Fruit fly (Drosophila melanogaster) whole organism: ENCODE results near the gene scyl.

ENCODE experiments used
- CG8478 ChIP-seq: fragments of >200 bp; optimal IDR thresholded peaks from 2 replicates; lab custom pipeline; 2018; ENCODE audit warnings: inconsistent platforms
- Dll ChIP-seq: fragments of >200 bp; optimal IDR thresholded peaks from 2 replicates; lab custom pipeline; 2017
- EcR ChIP-seq, 2 experiments: fragments of >200 bp; optimal IDR thresholded peaks; 2 replicates each; lab custom pipeline; 2017; ENCODE audit warnings: missing biosample characterization in 2 of 2, missing genetic modification characterization in 2 of 2, missing genetic modification reagents in 2 of 2
- pan ChIP-seq: fragments of >200 bp; optimal IDR thresholded peaks from 2 replicates; lab custom pipeline; 2017
- psq ChIP-seq: fragments of >200 bp; optimal IDR thresholded peaks from 2 replicates; lab custom pipeline; 2017
- usp ChIP-seq: fragments of >200 bp; optimal IDR thresholded peaks from 2 replicates; lab custom pipeline; 2017; ENCODE audit warnings: missing biosample characterization, missing genetic modification characterization, mixed read lengths

scyl gene

DNA sequence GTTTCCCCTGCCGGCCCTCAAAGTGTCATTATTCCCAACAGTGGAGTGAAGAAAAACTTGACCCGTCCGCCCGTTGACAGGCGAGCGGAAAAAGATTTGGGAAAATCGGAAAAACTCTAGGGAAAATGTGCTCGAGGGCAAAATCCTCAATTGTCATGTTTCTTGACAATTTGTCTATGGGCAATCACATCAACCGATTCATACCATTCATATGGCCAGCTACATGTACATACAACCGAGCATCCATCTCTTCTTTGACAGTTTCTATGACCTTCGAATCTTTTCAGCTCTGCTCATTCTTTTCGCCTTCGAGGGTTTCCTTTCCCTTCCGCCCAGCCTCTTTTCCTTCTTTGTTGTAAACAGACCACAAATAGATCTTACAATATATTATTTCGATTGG, 7.7 kb downstream of the scyl start:
- no peak for TF ChIP-seq EcR (GFP tag; optimal IDR thresholded peaks at IDR 0.05; lab: Kevin White, UChicago)
- no peak for TF ChIP-seq psq (lab: Kevin White, UChicago)
- no peak for TF ChIP-seq Dll (lab: Kevin White, UChicago)
- TF ChIP-seq CG8478 (lab: Kevin White, UChicago): no peak
- TF ChIP-seq usp (GFP tag; lab: Kevin White, UChicago): no peak
- TF ChIP-seq pan (lab: Kevin White, UChicago): no peak

DNA sequence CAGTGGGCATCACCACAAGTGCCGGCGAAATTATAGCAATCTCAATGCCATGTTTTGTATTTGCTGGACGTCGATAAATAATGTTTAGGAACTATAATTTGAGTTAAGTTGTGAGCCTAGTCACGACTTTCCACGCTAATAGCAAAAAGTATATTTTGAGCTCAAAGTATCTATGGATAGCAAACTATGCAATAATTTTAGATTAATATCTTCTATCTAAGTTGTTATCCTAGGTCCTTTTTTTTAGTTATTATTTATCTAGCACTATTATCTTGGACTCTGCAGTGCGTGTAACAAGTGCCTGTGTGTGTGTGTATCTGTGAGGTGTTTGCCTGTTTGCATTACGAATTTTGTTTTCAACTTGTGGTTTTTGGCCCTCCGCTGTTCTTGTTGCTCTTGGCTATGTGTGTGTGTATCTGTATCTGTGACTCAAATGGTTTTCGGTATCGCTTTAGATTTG, 8.2 kb downstream of the scyl start:
- TF ChIP-seq CG8478 (lab: Kevin White, UChicago) (no peak), pan (lab: Kevin White, UChicago) (no peak), EcR (GFP tag; optimal IDR thresholded peaks at IDR 0.05; lab: Kevin White, UChicago) (no peak), Dll (lab: Kevin White, UChicago) (no peak), psq (lab: Kevin White, UChicago) (no peak), usp (GFP tag; lab: Kevin White, UChicago) (no peak)

DNA sequence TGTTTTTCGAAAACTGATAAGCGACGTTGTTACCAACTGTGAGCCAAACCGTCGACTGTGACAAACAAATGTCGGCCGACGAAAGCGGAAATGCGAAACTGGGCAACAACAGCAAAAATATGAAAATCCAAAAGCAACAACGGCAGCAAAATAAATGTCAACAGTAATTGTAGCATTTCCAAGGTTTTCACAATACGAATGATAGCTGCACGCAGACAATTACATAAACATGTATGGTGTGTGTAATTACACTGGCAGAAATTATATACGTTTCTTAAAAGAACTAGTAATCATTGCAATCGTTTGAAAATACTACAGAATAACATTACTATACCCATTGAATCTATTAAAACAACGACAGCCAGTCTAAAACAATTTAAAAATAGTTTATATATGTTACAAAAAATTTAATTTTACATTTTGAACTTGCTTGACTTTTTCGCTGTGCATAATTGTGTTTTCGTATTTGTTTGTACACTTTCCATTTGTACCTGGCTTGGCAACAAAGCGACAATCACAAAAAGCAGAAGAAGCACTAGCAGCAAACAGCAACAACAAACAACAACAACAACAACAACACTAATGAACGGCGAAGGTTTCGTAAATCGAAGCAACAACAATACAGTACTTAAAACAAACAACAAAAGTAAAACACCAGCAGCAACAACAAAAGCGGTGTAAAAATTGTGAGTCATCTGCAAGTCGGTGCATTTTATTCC, 8.8 kb downstream of the scyl start:
- no peak for TF ChIP-seq Dll (lab: Kevin White, UChicago)

DNA sequence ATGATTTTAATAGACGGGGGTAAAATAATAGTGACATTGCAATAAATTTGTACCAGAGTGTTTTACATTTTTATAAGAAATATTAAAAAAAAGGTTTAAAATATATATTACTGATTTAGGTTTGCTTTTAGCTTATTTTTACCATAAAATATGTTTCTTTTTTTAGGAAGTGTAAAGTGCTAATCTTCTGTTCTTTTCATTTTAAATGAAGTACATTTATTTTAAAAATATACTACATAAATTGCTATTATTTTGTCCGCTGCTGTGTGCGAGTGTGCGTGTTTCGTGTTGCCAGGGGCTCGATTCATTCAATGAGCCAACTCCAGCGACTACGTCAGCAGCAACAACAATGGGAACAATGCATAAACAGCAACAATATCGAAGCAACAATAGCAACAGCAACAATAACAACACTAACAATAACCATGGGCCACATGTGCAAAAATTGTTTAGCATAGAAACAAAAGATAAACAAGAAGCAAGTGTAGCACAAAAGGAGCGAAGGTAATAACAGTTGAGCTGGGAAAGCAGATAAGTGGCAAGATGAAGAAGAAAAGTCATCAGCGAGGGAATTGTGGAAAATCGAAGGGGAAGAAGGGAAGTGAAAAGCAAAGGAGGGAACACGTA, 9.5 kb downstream of the scyl start:
- no peak for TF ChIP-seq usp (GFP tag; lab: Kevin White, UChicago)
- TF ChIP-seq CG8478 (lab: Kevin White, UChicago): no peak
- no peak for TF ChIP-seq pan (lab: Kevin White, UChicago)
- TF ChIP-seq psq (lab: Kevin White, UChicago): no peak

DNA sequence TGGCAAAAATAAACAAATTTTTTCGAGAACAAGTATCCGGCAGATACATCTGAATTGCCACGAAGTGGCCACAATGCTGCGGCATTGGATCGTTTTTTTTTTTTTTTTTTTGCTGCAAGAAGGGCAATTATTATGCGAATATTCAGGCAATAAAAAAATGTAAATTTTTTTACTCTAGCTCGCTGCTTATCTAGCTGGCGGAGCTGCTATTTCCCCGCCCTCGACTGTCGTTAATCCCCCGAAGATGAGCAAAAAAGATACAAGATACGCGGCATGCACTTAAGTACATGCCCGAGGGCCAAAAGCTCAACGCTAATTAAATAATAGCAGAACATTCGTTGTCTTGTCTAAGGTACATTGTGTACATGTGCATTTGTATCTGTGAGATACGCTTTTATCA, 10.1 kb downstream of the scyl start:
- TF ChIP-seq Dll (lab: Kevin White, UChicago): no peak
- TF ChIP-seq CG8478 (lab: Kevin White, UChicago): no peak
- no peak for TF ChIP-seq pan (lab: Kevin White, UChicago)
- TF ChIP-seq EcR (GFP tag; optimal IDR thresholded peaks at IDR 0.05; lab: Kevin White, UChicago): no peak
- no peak for TF ChIP-seq usp (GFP tag; lab: Kevin White, UChicago)
- TF ChIP-seq psq (lab: Kevin White, UChicago): no peak

DNA sequence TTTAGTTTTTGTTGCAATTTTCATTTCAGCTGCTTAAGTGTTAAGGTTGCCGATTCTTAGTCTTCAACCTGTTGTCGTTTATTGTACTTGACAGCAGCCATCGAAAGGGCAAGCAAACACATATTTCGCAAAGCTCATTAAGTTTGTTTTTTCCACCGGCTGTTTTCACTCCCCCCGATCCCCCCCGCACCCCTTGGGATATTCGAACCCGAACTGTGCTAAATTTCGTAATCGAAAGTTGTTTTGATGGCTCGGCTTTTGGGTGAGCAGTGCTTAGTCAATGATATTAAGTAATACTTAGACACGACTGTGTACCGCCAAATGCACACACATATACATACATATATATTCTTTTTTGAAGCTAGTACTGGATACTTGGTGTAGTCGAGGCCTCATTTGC, 11.9 kb downstream of the scyl start:
- no peak for TF ChIP-seq usp (GFP tag; lab: Kevin White, UChicago)
- no peak for TF ChIP-seq pan (lab: Kevin White, UChicago)
- TF ChIP-seq Dll (lab: Kevin White, UChicago): no peak

DNA sequence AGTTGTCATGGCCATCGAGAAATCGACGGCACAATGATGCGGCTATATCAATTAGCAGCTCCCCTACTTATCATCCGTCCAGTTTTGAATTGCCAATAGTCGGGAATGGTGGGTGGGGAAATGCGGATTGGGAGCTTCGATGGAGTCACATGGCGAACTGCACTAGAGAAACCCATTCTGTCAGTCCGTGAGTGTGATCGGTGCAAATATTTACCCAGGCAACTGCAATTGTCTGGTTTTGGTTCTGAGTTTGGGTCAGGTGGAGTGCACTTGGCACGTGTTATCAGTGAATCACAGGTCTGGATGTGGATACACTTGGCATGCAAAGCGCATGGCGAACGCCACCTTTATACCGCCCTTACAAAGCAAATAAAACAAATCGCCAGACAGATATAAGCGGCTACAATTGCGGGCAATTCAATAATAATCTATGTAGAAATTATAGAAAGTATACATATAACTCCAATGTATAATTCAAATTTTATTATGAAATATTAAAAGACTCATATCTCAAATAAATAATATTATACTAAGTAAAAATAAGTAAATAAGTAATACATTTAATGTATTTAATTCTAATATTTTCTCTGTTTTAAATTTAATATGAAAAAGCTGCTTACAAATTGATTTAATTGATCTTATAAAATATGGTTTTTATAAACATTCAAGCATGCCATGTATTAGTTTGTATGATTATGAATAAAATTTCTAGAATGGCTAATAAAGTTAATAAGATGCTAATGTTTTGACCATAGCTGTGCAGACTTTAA, 20.3 kb downstream of the scyl start:
- TF ChIP-seq pan (lab: Kevin White, UChicago) (no peak), psq (lab: Kevin White, UChicago) (no peak), EcR (GFP tag; optimal IDR thresholded peaks at IDR 0.05; lab: Kevin White, UChicago) (no peak), Dll (lab: Kevin White, UChicago) (no peak), usp (GFP tag; lab: Kevin White, UChicago) (no peak), CG8478 (lab: Kevin White, UChicago) (no peak)

DNA sequence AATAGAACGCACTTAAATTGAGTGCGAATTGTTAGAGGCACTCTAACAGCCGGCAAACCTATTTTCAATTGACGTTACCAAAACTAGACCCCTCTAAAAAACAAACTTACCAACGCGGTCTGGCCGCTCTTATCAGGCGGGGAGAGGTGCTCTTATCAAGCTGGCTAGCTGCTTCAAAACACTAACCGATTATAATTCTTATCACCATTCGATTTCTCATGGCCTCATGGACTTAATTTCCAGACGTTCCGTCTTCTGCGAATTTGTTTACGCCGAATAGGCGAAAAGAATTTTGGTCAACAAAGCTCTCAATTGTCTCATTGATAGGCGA, 20.9 kb downstream of the scyl start:
- no peak for TF ChIP-seq usp (GFP tag; lab: Kevin White, UChicago)
- TF ChIP-seq CG8478 (lab: Kevin White, UChicago): no peak
- TF ChIP-seq EcR (GFP tag; optimal IDR thresholded peaks at IDR 0.05; lab: Kevin White, UChicago): no peak
- TF ChIP-seq Dll (lab: Kevin White, UChicago): no peak
- no peak for TF ChIP-seq pan (lab: Kevin White, UChicago)
- TF ChIP-seq psq (lab: Kevin White, UChicago): no peak

DNA sequence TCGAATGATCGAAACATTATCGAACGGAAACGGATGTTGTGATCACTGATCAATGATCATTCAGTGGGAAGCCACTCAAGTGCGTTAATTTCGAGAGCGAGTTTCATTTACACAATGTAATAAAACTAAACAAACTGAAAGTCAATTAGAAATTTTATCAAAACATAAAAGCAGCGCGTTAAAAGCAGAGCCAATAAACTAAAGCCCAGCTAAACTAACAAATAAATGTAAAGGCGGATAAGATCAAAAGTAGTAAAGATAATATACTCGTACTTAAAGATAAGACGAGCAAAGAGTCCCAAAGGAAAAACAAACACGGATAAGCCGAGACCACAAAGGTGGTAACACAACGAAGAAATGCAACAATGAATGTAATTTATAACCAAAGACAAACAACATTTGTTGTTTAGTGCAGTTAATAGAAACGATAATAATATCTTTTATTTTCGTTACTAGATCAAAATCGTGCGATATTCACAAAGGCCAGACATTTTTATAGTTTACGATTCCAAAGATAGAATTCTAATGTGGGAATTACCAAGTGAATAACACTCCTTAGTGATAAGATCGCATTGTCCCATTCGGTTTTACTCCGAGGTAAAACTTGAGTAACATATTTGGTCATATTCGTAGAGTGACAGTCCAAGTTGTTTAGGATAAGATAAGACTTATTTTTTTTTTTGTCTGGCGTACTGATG, 21.5 kb downstream of the scyl start:
- TF ChIP-seq CG8478 (lab: Kevin White, UChicago): no peak
- no peak for TF ChIP-seq psq (lab: Kevin White, UChicago)
- no peak for TF ChIP-seq EcR (GFP tag; optimal IDR thresholded peaks at IDR 0.05; lab: Kevin White, UChicago)
- no peak for TF ChIP-seq Dll (lab: Kevin White, UChicago)
- TF ChIP-seq usp (GFP tag; lab: Kevin White, UChicago): no peak
- TF ChIP-seq pan (lab: Kevin White, UChicago): no peak

DNA sequence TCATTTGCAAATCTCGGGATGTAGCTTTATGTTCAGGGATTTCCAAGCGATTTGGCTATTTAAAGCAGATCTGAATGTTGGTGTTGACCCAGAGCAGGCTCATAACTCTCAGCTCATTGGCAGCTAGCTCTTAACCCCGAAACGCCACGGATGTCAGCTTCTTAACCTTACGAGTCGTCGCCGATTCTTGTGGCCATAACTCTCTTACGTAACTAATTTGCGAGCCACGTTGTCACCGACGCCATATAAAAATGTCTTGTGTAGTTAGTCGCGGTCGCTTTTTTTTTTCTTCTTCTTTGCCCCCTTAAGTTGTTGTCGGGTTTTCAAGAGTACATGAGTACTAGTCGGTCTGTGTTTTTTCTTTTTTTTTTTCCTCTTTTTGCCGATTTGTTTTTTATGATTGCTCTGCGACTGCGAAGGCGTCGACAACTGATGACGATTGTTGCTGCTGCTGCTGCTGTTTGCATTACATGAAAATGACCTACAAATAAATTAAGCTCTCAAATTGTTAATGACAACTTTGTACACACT, 22.1 kb downstream of the scyl start:
- TF ChIP-seq usp (GFP tag; lab: Kevin White, UChicago) (no peak), psq (lab: Kevin White, UChicago) (no peak), Dll (lab: Kevin White, UChicago) (no peak), pan (lab: Kevin White, UChicago) (no peak), CG8478 (lab: Kevin White, UChicago) (no peak), EcR (GFP tag; optimal IDR thresholded peaks at IDR 0.05; lab: Kevin White, UChicago) (no peak)

DNA sequence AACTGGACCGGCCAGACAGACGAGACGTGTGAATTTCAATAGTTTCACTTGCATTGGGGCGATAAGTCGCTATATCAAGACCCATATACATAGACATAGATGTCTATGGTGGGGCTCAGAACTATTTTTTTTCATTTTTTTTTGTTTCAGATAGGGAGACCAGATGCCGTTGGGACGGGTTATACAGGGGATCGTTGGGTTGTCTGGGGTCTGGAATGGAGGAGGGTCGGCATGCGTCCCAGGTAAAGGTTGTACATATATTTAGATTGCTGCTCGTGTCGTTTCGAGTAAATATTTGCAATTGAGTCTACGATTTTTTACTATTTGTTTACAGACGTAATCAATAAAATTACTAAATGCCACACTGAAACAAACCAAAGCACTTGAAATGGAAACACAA, 23.9 kb downstream of the scyl start:
- TF ChIP-seq CG8478 (lab: Kevin White, UChicago): no peak
- TF ChIP-seq pan (lab: Kevin White, UChicago): no peak
- no peak for TF ChIP-seq psq (lab: Kevin White, UChicago)
- no peak for TF ChIP-seq Dll (lab: Kevin White, UChicago)
- TF ChIP-seq EcR (GFP tag; optimal IDR thresholded peaks at IDR 0.05; lab: Kevin White, UChicago): no peak
- no peak for TF ChIP-seq usp (GFP tag; lab: Kevin White, UChicago)
